Fruit fly (Drosophila melanogaster): ENCODE measurements around the gene CG43049.

DNA sequence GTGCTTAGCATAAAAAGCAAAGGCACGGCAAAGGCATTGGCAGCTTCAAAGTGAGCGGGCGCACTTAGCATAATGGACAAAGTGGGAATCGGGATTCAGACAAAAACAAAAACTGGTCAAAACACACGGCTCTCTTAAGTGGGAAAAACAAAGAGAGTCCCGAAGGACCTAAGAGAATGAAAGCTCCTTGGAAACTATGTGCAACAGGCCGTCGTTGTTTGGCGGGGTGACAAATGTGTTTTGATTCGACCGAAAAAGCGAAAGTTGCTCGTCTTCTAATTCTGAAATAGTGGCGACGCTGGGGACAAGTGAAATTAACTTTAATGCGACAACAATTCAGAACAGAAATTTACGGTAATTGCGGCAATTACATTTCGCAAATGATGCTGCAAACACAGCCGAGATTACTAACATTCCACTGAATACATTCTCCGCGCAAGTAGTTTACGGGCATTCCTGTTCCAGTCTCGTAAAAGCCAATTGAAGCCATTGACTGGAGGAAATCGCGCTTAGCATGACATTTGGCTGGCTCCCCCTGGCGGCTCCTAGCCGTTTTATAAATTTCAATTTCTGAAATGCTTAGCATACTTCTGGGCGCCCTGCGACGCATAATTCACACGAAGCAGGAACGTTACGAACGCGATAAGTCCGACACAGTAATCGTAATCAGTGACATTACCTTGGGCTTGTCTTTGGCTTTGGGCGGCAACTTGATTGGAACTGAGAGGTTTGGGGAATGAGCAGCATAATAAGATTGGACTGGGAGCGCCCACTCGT, 43.5 kb downstream of the CG43049 start:
- no peak for TF ChIP-seq h (optimal IDR thresholded peaks at IDR 0.05)
- no peak for TF ChIP-seq psq (optimal IDR thresholded peaks at IDR 0.05)
